Fruit fly (Drosophila melanogaster) whole organism, embryonic: ENCODE results near the gene CG14036.

Experiments
- Adf1 ChIP-seq: fragments of 200-800 bp; sonication (Bioruptor generic); IDR thresholded peaks from 2 replicates; pipeline ENCODE4 v1.3.6; 2022; ENCODE audit warnings: missing biosample characterization, missing genetic modification characterization
- CG10462 ChIP-seq: fragments of 200-800 bp; sonication (Bioruptor generic); optimal IDR thresholded peaks from 2 replicates; lab custom pipeline; 2016; ENCODE audit warnings: missing biosample characterization, missing genetic modification characterization
- CG10959 ChIP-seq: fragments of 200-800 bp; sonication (Bioruptor generic); IDR thresholded peaks from 2 replicates; pipeline ENCODE4 v1.3.6; 2022; ENCODE audit warnings: missing biosample characterization, missing genetic modification characterization
- CG12236 ChIP-seq: fragments of 200-800 bp; sonication (Bioruptor generic); optimal IDR thresholded peaks from 2 replicates; lab custom pipeline; 2016; ENCODE audit warnings: missing biosample characterization, missing genetic modification characterization
- CG1233 ChIP-seq: fragments of 200-800 bp; sonication (Bioruptor generic); optimal IDR thresholded peaks from 4 replicates; lab custom pipeline; 2018; ENCODE audit warnings: missing biosample characterization, mild to moderate bottlenecking, missing genetic modification characterization
- CG15269 ChIP-seq: fragments of 200-800 bp; sonication (Bioruptor generic); optimal IDR thresholded peaks from 2 replicates; lab custom pipeline; 2018; ENCODE audit warnings: missing biosample characterization, mild to moderate bottlenecking, missing genetic modification characterization, moderate library complexity
- CG1529 ChIP-seq: fragments of 200-800 bp; sonication (Bioruptor generic); optimal IDR thresholded peaks from 3 replicates; lab custom pipeline; 2018; ENCODE audit warnings: missing biosample characterization, missing genetic modification characterization
- CG1832 ChIP-seq: fragments of 200-800 bp; sonication (Bioruptor generic); optimal IDR thresholded peaks from 2 replicates; lab custom pipeline; 2017; ENCODE audit warnings: missing biosample characterization, mild to moderate bottlenecking, missing genetic modification characterization, inconsistent platforms
- CG31388 ChIP-seq: fragments of 200-800 bp; sonication (Bioruptor generic); optimal IDR thresholded peaks from 2 replicates; lab custom pipeline; 2016; ENCODE audit warnings: missing biosample characterization, missing genetic modification characterization
- CG34224 ChIP-seq: fragments of 200-800 bp; sonication (Bioruptor generic); IDR thresholded peaks from 3 replicates; pipeline ENCODE4 v1.3.6; 2022; ENCODE audit warnings: missing biosample characterization, missing genetic modification characterization; ENCODE audit not compliant: partially characterized antibody
- CG34376 ChIP-seq: fragments of 200-800 bp; sonication (Bioruptor generic); optimal IDR thresholded peaks from 2 replicates; lab custom pipeline; 2018; ENCODE audit warnings: missing biosample characterization, mild to moderate bottlenecking, missing genetic modification characterization
- CG6654 ChIP-seq: fragments of 200-800 bp; sonication (Bioruptor generic); optimal IDR thresholded peaks from 2 replicates; lab custom pipeline; 2017; ENCODE audit warnings: missing biosample characterization, mild to moderate bottlenecking, missing genetic modification characterization
- CG6791 ChIP-seq: fragments of 200-800 bp; sonication (Bioruptor generic); IDR thresholded peaks from 3 replicates; pipeline ENCODE4 v1.3.6; 2022; ENCODE audit warnings: missing biosample characterization, missing genetic modification characterization; ENCODE audit not compliant: partially characterized antibody
- CG7928 ChIP-seq: fragments of 200-800 bp; sonication (Bioruptor generic); optimal IDR thresholded peaks from 2 replicates; lab custom pipeline; 2017; ENCODE audit warnings: missing biosample characterization, mild to moderate bottlenecking, missing genetic modification characterization
- CG8388 ChIP-seq: fragments of 200-800 bp; sonication (Bioruptor generic); optimal IDR thresholded peaks from 2 replicates; lab custom pipeline; 2019; ENCODE audit warnings: missing biosample characterization, mild to moderate bottlenecking, missing genetic modification characterization, moderate library complexity
- CG8944 ChIP-seq: fragments of 200-800 bp; sonication (Bioruptor generic); optimal IDR thresholded peaks from 3 replicates; lab custom pipeline; 2016; ENCODE audit warnings: missing biosample characterization, missing genetic modification characterization
- Hand ChIP-seq: fragments of 200-800 bp; sonication (Bioruptor generic); optimal IDR thresholded peaks from 2 replicates; lab custom pipeline; 2017; ENCODE audit warnings: mild to moderate bottlenecking, missing biosample characterization, missing genetic modification reagents, missing genetic modification characterization
- Hr78 ChIP-seq, 2 experiments: fragments of 200-800 bp in 1 of 2; fragments of >200 bp in 1 of 2; sonication (Bioruptor generic) in 1 of 2; optimal IDR thresholded peaks; 2 replicates each; lab custom pipeline; 2017 to 2019; ENCODE audit warnings: missing biosample characterization in 2 of 2, missing genetic modification characterization in 2 of 2, mild to moderate bottlenecking in 1 of 2, moderate library complexity in 1 of 2
- Mes4 ChIP-seq: fragments of 200-800 bp; sonication (Bioruptor generic); optimal IDR thresholded peaks from 2 replicates; lab custom pipeline; 2016; ENCODE audit warnings: missing biosample characterization, missing genetic modification characterization
- NC2α ChIP-seq: fragments of 200-800 bp; sonication (Bioruptor generic); optimal IDR thresholded peaks from 2 replicates; lab custom pipeline; 2016; ENCODE audit warnings: missing biosample characterization, missing genetic modification characterization
- Ptx1 ChIP-seq: fragments of 200-800 bp; sonication (Bioruptor generic); IDR thresholded peaks from 2 replicates; pipeline ENCODE4 v1.3.6; 2022; ENCODE audit warnings: missing biosample characterization, missing genetic modification characterization
- Sox100B ChIP-seq: fragments of 200-800 bp; sonication (Bioruptor generic); optimal IDR thresholded peaks from 3 replicates; lab custom pipeline; 2018; ENCODE audit warnings: missing biosample characterization, mild to moderate bottlenecking, missing genetic modification characterization
- Xrp1 ChIP-seq: fragments of 200-800 bp; sonication (Bioruptor generic); IDR thresholded peaks from 2 replicates; pipeline ENCODE4 v1.3.6; 2022; ENCODE audit warnings: missing biosample characterization, missing genetic modification characterization
- bab2 ChIP-seq: fragments of 200-800 bp; sonication (Bioruptor generic); optimal IDR thresholded peaks from 2 replicates; lab custom pipeline; 2016; ENCODE audit warnings: missing biosample characterization, missing genetic modification characterization
- ci ChIP-seq: fragments of 200-800 bp; sonication (Bioruptor generic); IDR thresholded peaks from 3 replicates; pipeline ENCODE4 v1.3.6; 2022; ENCODE audit warnings: missing biosample characterization, missing genetic modification characterization
- crp ChIP-seq, 2 experiments: fragments of 200-800 bp; sonication (Bioruptor generic); optimal IDR thresholded peaks; 2 replicates in 1 of 2; 3 replicates in 1 of 2; lab custom pipeline; 2017; ENCODE audit warnings: missing biosample characterization in 2 of 2, missing genetic modification characterization in 2 of 2, mild to moderate bottlenecking in 1 of 2, moderate library complexity in 1 of 2
- cwo ChIP-seq: fragments of 200-800 bp; sonication (Bioruptor generic); optimal IDR thresholded peaks from 3 replicates; lab custom pipeline; 2017; ENCODE audit warnings: missing biosample characterization, missing genetic modification characterization, mild to moderate bottlenecking, moderate library complexity, missing genetic modification reagents
- dmrt11E ChIP-seq: fragments of 200-800 bp; sonication (Bioruptor generic); optimal IDR thresholded peaks from 3 replicates; lab custom pipeline; 2018; ENCODE audit warnings: missing biosample characterization, mild to moderate bottlenecking, missing genetic modification characterization, moderate library complexity
- dmrt99B ChIP-seq: fragments of 200-800 bp; sonication (Bioruptor generic); optimal IDR thresholded peaks from 2 replicates; lab custom pipeline; 2018; ENCODE audit warnings: missing biosample characterization, mild to moderate bottlenecking, missing genetic modification characterization, moderate library complexity
- esg ChIP-seq: fragments of 200-800 bp; sonication (Bioruptor generic); conservative IDR thresholded peaks from 2 replicates; pipeline ENCODE4 v1.3.6; 2022; ENCODE audit warnings: missing biosample characterization, missing genetic modification characterization
- gem ChIP-seq: fragments of 200-800 bp; sonication (Bioruptor generic); optimal IDR thresholded peaks from 2 replicates; lab custom pipeline; 2019; ENCODE audit warnings: missing biosample characterization, mild to moderate bottlenecking, missing genetic modification characterization, moderate library complexity
- inv ChIP-seq: fragments of 200-800 bp; sonication (Bioruptor generic); IDR thresholded peaks from 2 replicates; pipeline ENCODE4 v1.3.6; 2022; ENCODE audit warnings: missing biosample characterization, missing genetic modification characterization; ENCODE audit not compliant: partially characterized antibody
- jing ChIP-seq: fragments of 200-800 bp; sonication (Bioruptor generic); optimal IDR thresholded peaks from 2 replicates; lab custom pipeline; 2018; ENCODE audit warnings: missing biosample characterization, mild to moderate bottlenecking, missing genetic modification characterization
- lab ChIP-seq: fragments of 200-800 bp; sonication (Bioruptor generic); optimal IDR thresholded peaks from 3 replicates; lab custom pipeline; 2017; ENCODE audit warnings: missing biosample characterization, missing genetic modification characterization, mild to moderate bottlenecking, moderate library complexity, missing genetic modification reagents
- nerfin-2 ChIP-seq: fragments of 200-800 bp; sonication (Bioruptor generic); IDR thresholded peaks from 2 replicates; pipeline ENCODE4 v1.3.6; 2022; ENCODE audit warnings: missing biosample characterization, missing genetic modification characterization; ENCODE audit not compliant: partially characterized antibody
- pho ChIP-seq: fragments of 200-800 bp; sonication (Bioruptor generic); optimal IDR thresholded peaks from 2 replicates; lab custom pipeline; 2016; ENCODE audit warnings: missing biosample characterization, missing genetic modification characterization
- pros ChIP-seq: fragments of 200-800 bp; sonication (Bioruptor generic); optimal IDR thresholded peaks from 3 replicates; lab custom pipeline; 2019; ENCODE audit warnings: missing biosample characterization, mild to moderate bottlenecking, missing genetic modification characterization, moderate library complexity
- run ChIP-seq: fragments of 200-800 bp; sonication (Bioruptor generic); optimal IDR thresholded peaks from 3 replicates; lab custom pipeline; 2018; ENCODE audit warnings: missing biosample characterization, mild to moderate bottlenecking, missing genetic modification characterization
- sens ChIP-seq: fragments of 200-800 bp; sonication (Bioruptor generic); peaks from one replicate; lab custom pipeline; 2016; ENCODE audit warnings: missing biosample characterization, missing genetic modification characterization
- slp2 ChIP-seq: fragments of 200-800 bp; sonication (Bioruptor generic); optimal IDR thresholded peaks from 2 replicates; lab custom pipeline; 2016; ENCODE audit warnings: missing biosample characterization, missing genetic modification characterization
- trem ChIP-seq: fragments of 200-800 bp; optimal IDR thresholded peaks from 3 replicates; lab custom pipeline; 2019; ENCODE audit warnings: missing biosample characterization, mild to moderate bottlenecking, missing genetic modification characterization, moderate library complexity
- wdn ChIP-seq: fragments of 200-800 bp; sonication (Bioruptor generic); IDR thresholded peaks from 2 replicates; pipeline ENCODE4 v1.3.6; 2022; ENCODE audit warnings: missing biosample characterization, missing genetic modification characterization

CG14036 gene

dm6 chr2L:5086905-5087522, 32.2 kb upstream of the CG14036 start (continued):
- TF ChIP-seq Xrp1 (GFP tag; lab: Robert Waterston, UW): peak; percentile 79
- TF ChIP-seq CG1832 (GFP tag; lab: Kevin White, UChicago): no peak
- peak; percentile 77 for TF ChIP-seq CG8388 (GFP tag; lab: Kevin White, UChicago)
- peak; percentile 72 for TF ChIP-seq Ptx1 (GFP tag; lab: Robert Waterston, UW)
- TF ChIP-seq Adf1 (GFP tag; lab: Robert Waterston, UW): no peak
- TF ChIP-seq CG1529 (GFP tag; lab: Kevin White, UChicago): peak; percentile 65
- peak; percentile 78 for TF ChIP-seq CG1233 (GFP tag; lab: Kevin White, UChicago)
- peak; percentile 71 for TF ChIP-seq bab2 (GFP tag; lab: Kevin White, UChicago)
- peak; percentile 67 for TF ChIP-seq trem (tag; lab: Kevin White, UChicago)
- peak; percentile 24 for TF ChIP-seq pho (GFP tag; lab: Kevin White, UChicago)
- peak; percentile 67 for TF ChIP-seq jing (GFP tag; lab: Kevin White, UChicago)
- TF ChIP-seq Mes4 (GFP tag; lab: Kevin White, UChicago): peak; percentile 74
- TF ChIP-seq gem: peak; percentile 87
- TF ChIP-seq inv (GFP tag; lab: Robert Waterston, UW): no peak
- TF ChIP-seq CG10959: peak; percentile 25; the same call in 1 of the 2 replicates
- peak; percentile 78 for TF ChIP-seq cwo (GFP tag; lab: Kevin White, UChicago)
- TF ChIP-seq wdn (GFP tag; lab: Robert Waterston, UW): no peak
- peak in 1 of 2 experiments; percentile 14 for TF ChIP-seq crp (GFP tag; optimal IDR thresholded peaks at IDR 0.05; lab: Kevin White, UChicago)
- peak; percentile 35 for TF ChIP-seq CG6654 (GFP tag; lab: Kevin White, UChicago)
- TF ChIP-seq lab (GFP tag; lab: Kevin White, UChicago): peak; percentile 88
- peak; percentile 44 for TF ChIP-seq CG34376 (GFP tag; lab: Kevin White, UChicago)
- TF ChIP-seq nerfin-2: no peak
- no peak for TF ChIP-seq CG6791 (GFP tag; lab: Robert Waterston, UW)
- TF ChIP-seq ci (GFP tag; lab: Robert Waterston, UW): peak; percentile 86
- peak; percentile 62 for TF ChIP-seq dmrt11E (tag; lab: Kevin White, UChicago)
- TF ChIP-seq Hand (GFP tag; lab: Kevin White, UChicago): peak; percentile 65
- peak in 1 of 2 experiments; percentile 63 for TF ChIP-seq Hr78 (GFP tag; optimal IDR thresholded peaks at IDR 0.05; lab: Kevin White, UChicago)
- peak; percentile 13 for TF ChIP-seq CG8944 (GFP tag; lab: Kevin White, UChicago)
- TF ChIP-seq sens (GFP tag; lab: Kevin White, UChicago): peak; percentile 94
- peak; percentile 84 for TF ChIP-seq CG15269
- TF ChIP-seq NC2α: peak; percentile 30
- peak; percentile 41 for TF ChIP-seq CG10462 (GFP tag; lab: Kevin White, UChicago)
- TF ChIP-seq CG34224: no peak
- TF ChIP-seq CG7928 (GFP tag; lab: Kevin White, UChicago): peak; percentile 8
- TF ChIP-seq CG31388 (GFP tag; lab: Kevin White, UChicago): peak; percentile 29
- peak; percentile 90 for TF ChIP-seq dmrt99B (tag; lab: Kevin White, UChicago)
- TF ChIP-seq slp2: no peak
- peak; percentile 89 for TF ChIP-seq Sox100B
- peak; percentile 63 for TF ChIP-seq CG12236
- TF ChIP-seq esg (GFP tag; lab: Robert Waterston, UW): peak; percentile 53; the same call in 1 of the 2 replicates
- TF ChIP-seq pros (GFP tag; lab: Kevin White, UChicago): no peak
- TF ChIP-seq run (tag; lab: Kevin White, UChicago): peak; percentile 67
